Worm (Caenorhabditis elegans) whole organism, L4 larva: Measurements from ENCODE around the gene W06F12.3.
"Not testable (repeated sequence)": the region's sequence is repeated elsewhere in the genome, so short reads cannot be mapped to it uniquely, and the experiment has no call there.

Experiments
- D1046.2 ChIP-seq: fragments of 200-800 bp; sonication (Bioruptor generic); IDR thresholded peaks from 2 replicates; pipeline ENCODE4 v1.3.6; 2022; ENCODE audit warnings: missing genetic modification characterization, missing compliant biosample characterization
- F26F4.8 ChIP-seq: fragments of 200-800 bp; sonication (Bioruptor generic); conservative IDR thresholded peaks from 2 replicates; pipeline ENCODE4 v1.3.6; 2022; ENCODE audit warnings: missing genetic modification characterization, missing compliant biosample characterization
- F44E2.7 ChIP-seq: fragments of 200-800 bp; sonication (Bioruptor generic); IDR thresholded peaks from 2 replicates; pipeline ENCODE4 v2.1.2; 2022; ENCODE audit warnings: missing genetic modification characterization, missing compliant biosample characterization
- Y105C5A.15 ChIP-seq: fragments of 200-800 bp; sonication (Bioruptor generic); IDR thresholded peaks from 2 replicates; pipeline ENCODE4 v1.3.6; 2022; ENCODE audit warnings: missing genetic modification characterization, missing compliant biosample characterization
- aha-1 ChIP-seq: fragments of 150-350 bp; peaks from one replicate; lab custom pipeline; 2014; ENCODE audit warnings: missing biosample characterization, missing genetic modification characterization
- ces-1 ChIP-seq: fragments of 150-350 bp; sonication (generic microtip); optimal IDR thresholded peaks from 4 replicates; lab custom pipeline; 2014; ENCODE audit warnings: missing biosample characterization, missing genetic modification reagents, missing genetic modification characterization
- cey-2 ChIP-seq: sonication (generic microtip); optimal IDR thresholded peaks from 3 replicates; lab custom pipeline; 2017; ENCODE audit warnings: missing genetic modification characterization, mild to moderate bottlenecking, missing compliant biosample characterization, antibody characterized with exemption, borderline replicate concordance; ENCODE audit not compliant: insufficient read depth
- dmd-6 ChIP-seq: fragments of 200-800 bp; sonication (Bioruptor generic); IDR thresholded peaks from 2 replicates; pipeline ENCODE4 v1.3.6; 2022; ENCODE audit warnings: missing genetic modification reagents, missing genetic modification characterization, missing compliant biosample characterization
- dmd-9 ChIP-seq: fragments of 200-800 bp; sonication (Bioruptor generic); IDR thresholded peaks from 2 replicates; pipeline ENCODE4 v1.3.6; 2022; ENCODE audit warnings: missing genetic modification reagents, missing genetic modification characterization, missing compliant biosample characterization
- fkh-10 ChIP-seq: fragments of 150-350 bp; optimal IDR thresholded peaks from 2 replicates; lab custom pipeline; 2014; ENCODE audit warnings: missing biosample characterization, missing genetic modification reagents, missing genetic modification characterization
- fos-1 ChIP-seq: fragments of 150-350 bp; optimal IDR thresholded peaks from 2 replicates; lab custom pipeline; 2014; ENCODE audit warnings: missing biosample characterization, missing genetic modification characterization
- hif-1 ChIP-seq, 2 experiments: sonication (generic microtip); optimal IDR thresholded peaks; 2 replicates each; lab custom pipeline; 2016 to 2017; ENCODE audit warnings: missing compliant biosample characterization in 2 of 2, missing genetic modification characterization in 2 of 2, missing genetic modification reagents in 2 of 2, missing genotype in 2 of 2, mild to moderate bottlenecking in 1 of 2
- hlh-30 ChIP-seq: sonication (generic microtip); optimal IDR thresholded peaks from 2 replicates; lab custom pipeline; 2017; ENCODE audit warnings: antibody characterized with exemption, mild to moderate bottlenecking, missing genetic modification characterization, missing compliant biosample characterization; ENCODE audit not compliant: insufficient read depth
- hmg-1.1 ChIP-seq: fragments of 200-800 bp; sonication (Bioruptor generic); IDR thresholded peaks from 2 replicates; pipeline ENCODE4 v1.3.6; 2022; ENCODE audit warnings: missing genetic modification reagents, missing genetic modification characterization, missing compliant biosample characterization
- lin-13 ChIP-seq: fragments of 150-350 bp; optimal IDR thresholded peaks from 2 replicates; lab custom pipeline; 2014; ENCODE audit warnings: missing biosample characterization, missing genetic modification reagents, missing genetic modification characterization
- lin-39 ChIP-seq: fragments of 150-350 bp; optimal IDR thresholded peaks from 2 replicates; lab custom pipeline; 2014; ENCODE audit warnings: missing biosample characterization, missing genetic modification reagents, missing genetic modification characterization
- lsy-2 ChIP-seq, 2 experiments: fragments of 150-350 bp in 1 of 2; sonication (generic microtip) in 1 of 2; optimal IDR thresholded peaks; 2 replicates each; lab custom pipeline; 2014 to 2017; ENCODE audit warnings: missing biosample characterization in 2 of 2, missing genetic modification characterization in 2 of 2
- mdt-29 ChIP-seq: fragments of 200-800 bp; sonication (Bioruptor generic); IDR thresholded peaks from 2 replicates; pipeline ENCODE4 v1.3.6; 2022; ENCODE audit warnings: missing genetic modification reagents, missing genetic modification characterization, missing compliant biosample characterization
- mep-1 ChIP-seq: fragments of 150-350 bp; sonication (generic microtip); optimal IDR thresholded peaks from 3 replicates; lab custom pipeline; 2014; ENCODE audit warnings: missing biosample characterization, missing genetic modification characterization
- mxl-2 ChIP-seq: fragments of 200-800 bp; sonication (Bioruptor generic); conservative IDR thresholded peaks from 2 replicates; pipeline ENCODE4 v1.3.6; 2022; ENCODE audit warnings: missing genetic modification reagents, missing genetic modification characterization, missing compliant biosample characterization
- nhr-10 ChIP-seq: fragments of 150-350 bp; optimal IDR thresholded peaks from 2 replicates; lab custom pipeline; 2014; ENCODE audit warnings: missing biosample characterization, missing genetic modification characterization
- nhr-102 ChIP-seq: sonication (generic microtip); optimal IDR thresholded peaks from 2 replicates; lab custom pipeline; 2016; ENCODE audit warnings: mild to moderate bottlenecking, missing genetic modification characterization, moderate library complexity, missing compliant biosample characterization
- nhr-11 ChIP-seq: fragments of 150-350 bp; optimal IDR thresholded peaks from 2 replicates; lab custom pipeline; 2014; ENCODE audit warnings: missing biosample characterization, missing genetic modification characterization
- nhr-111 ChIP-seq: fragments of 200-800 bp; sonication (Bioruptor generic); optimal IDR thresholded peaks from 2 replicates; lab custom pipeline; 2018; ENCODE audit warnings: mild to moderate bottlenecking, missing genetic modification characterization, missing compliant biosample characterization
- nhr-237 ChIP-seq: sonication (generic microtip); optimal IDR thresholded peaks from 2 replicates; lab custom pipeline; 2017; ENCODE audit warnings: missing biosample characterization, missing genetic modification characterization
- nhr-25 ChIP-seq: sonication (generic microtip); optimal IDR thresholded peaks from 2 replicates; lab custom pipeline; 2017; ENCODE audit warnings: missing genetic modification characterization, mild to moderate bottlenecking, missing compliant biosample characterization, antibody characterized with exemption, moderate library complexity, borderline replicate concordance; ENCODE audit not compliant: insufficient read depth
- nhr-28 ChIP-seq: fragments of 150-350 bp; optimal IDR thresholded peaks from 2 replicates; lab custom pipeline; 2014; ENCODE audit warnings: missing biosample characterization, missing genetic modification characterization
- nhr-42 ChIP-seq: fragments of 200-800 bp; sonication (Bioruptor generic); IDR thresholded peaks from 2 replicates; pipeline ENCODE4 v1.3.6; 2022; ENCODE audit warnings: missing genetic modification characterization, missing compliant biosample characterization
- nhr-6 ChIP-seq: fragments of 150-350 bp; optimal IDR thresholded peaks from 2 replicates; lab custom pipeline; 2014; ENCODE audit warnings: missing biosample characterization, missing genetic modification characterization
- nhr-76 ChIP-seq: fragments of 150-350 bp; optimal IDR thresholded peaks from 2 replicates; lab custom pipeline; 2014; ENCODE audit warnings: missing biosample characterization, missing genetic modification characterization
- pha-4 ChIP-seq, 2 experiments: fragments of 150-350 bp in 1 of 2; fragments of 200-800 bp in 1 of 2; sonication (Bioruptor generic) in 1 of 2; IDR thresholded peaks in 1 of 2; optimal IDR thresholded peaks in 1 of 2; 2 replicates each; pipeline versions ENCODE4 v1.3.6 to Lab custom; 2014 to 2022; ENCODE audit warnings: missing genetic modification characterization in 2 of 2, missing genetic modification reagents in 2 of 2, missing biosample characterization in 1 of 2, missing compliant biosample characterization in 1 of 2
- set-16 ChIP-seq: fragments of 200-800 bp; sonication (Bioruptor generic); IDR thresholded peaks from 2 replicates; pipeline ENCODE4 v1.3.6; 2022; ENCODE audit warnings: missing genetic modification reagents, missing genetic modification characterization, missing compliant biosample characterization
- unc-39 ChIP-seq: sonication (generic microtip); optimal IDR thresholded peaks from 2 replicates; lab custom pipeline; 2017; ENCODE audit warnings: missing biosample characterization, missing genetic modification characterization
- vab-7 ChIP-seq: fragments of 200-800 bp; sonication (Bioruptor generic); IDR thresholded peaks from 2 replicates; pipeline ENCODE4 v1.3.6; 2022; ENCODE audit warnings: missing genetic modification reagents, missing genetic modification characterization, missing compliant biosample characterization
- zfp-3 ChIP-seq: fragments of 200-800 bp; sonication (Bioruptor generic); conservative IDR thresholded peaks from 2 replicates; pipeline ENCODE4 v1.3.6; 2022; ENCODE audit warnings: missing genetic modification reagents, missing genetic modification characterization, missing compliant biosample characterization
- zip-11 ChIP-seq: fragments of 200-800 bp; sonication (Bioruptor generic); IDR thresholded peaks from 2 replicates; pipeline ENCODE4 v1.3.6; 2022; ENCODE audit warnings: missing genetic modification characterization, missing compliant biosample characterization
- zip-2 ChIP-seq: fragments of 150-350 bp; optimal IDR thresholded peaks from 2 replicates; lab custom pipeline; 2014; ENCODE audit warnings: missing biosample characterization, missing genetic modification characterization
- ztf-11 ChIP-seq: fragments of 150-350 bp; optimal IDR thresholded peaks from 2 replicates; lab custom pipeline; 2014; ENCODE audit warnings: missing biosample characterization, missing genetic modification characterization
- ztf-7 ChIP-seq: fragments of 150-350 bp; optimal IDR thresholded peaks from 2 replicates; lab custom pipeline; 2014; ENCODE audit warnings: missing biosample characterization, missing genetic modification characterization

Gene W06F12.3

DNA sequence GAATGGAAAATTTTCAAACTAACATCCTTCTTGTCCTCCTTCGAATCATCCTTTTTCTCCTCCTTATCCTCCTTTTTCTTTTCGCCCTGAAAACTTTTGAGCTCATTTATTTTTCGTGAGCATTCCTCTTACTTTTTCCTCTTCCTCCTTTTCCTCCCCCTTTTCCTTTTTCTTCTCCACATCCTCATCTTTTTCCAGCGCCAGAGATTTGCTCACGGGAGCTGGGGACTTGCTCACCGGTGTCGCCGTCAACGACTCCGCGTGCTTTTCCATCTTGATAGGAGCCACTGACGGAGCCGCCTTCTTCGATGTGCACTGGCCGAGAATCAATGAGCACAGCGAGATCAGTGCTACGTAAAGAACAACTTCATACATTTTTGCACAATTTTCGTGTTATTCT, 13.5 kb downstream of the W06F12.3 start, which contains the start of gene K08E3.2:
TSS of gene K08E3.2 (minus strand) at position 375 of the 400 bp plus-strand sequence.
- no peak for TF ChIP-seq mep-1 (tag; lab: Kevin White, UChicago)
- TF ChIP-seq pha-4 (GFP tag; IDR thresholded peaks at IDR 0.05; lab: Robert Waterston, UW) = 0 out of 2 replicates have a peak, but pooled peaks have one; percentile 47
- TF ChIP-seq pha-4 (tag; optimal IDR thresholded peaks at IDR 0.05; lab: Kevin White, UChicago) = no peak
- no peak for TF ChIP-seq zip-2 (tag; lab: Kevin White, UChicago)
- no peak for TF ChIP-seq nhr-42 (GFP tag; lab: Robert Waterston, UW)
- no peak for TF ChIP-seq nhr-111 (GFP tag; lab: Kevin White, UChicago)
- TF ChIP-seq nhr-237 (tag; lab: Kevin White, UChicago) = no peak
- peak; percentile 77 for TF ChIP-seq set-16 (GFP tag; lab: Robert Waterston, UW)
- TF ChIP-seq aha-1 (tag; lab: Kevin White, UChicago) = peak; percentile 15
- TF ChIP-seq mdt-29 (GFP tag; lab: Robert Waterston, UW) = no peak
- TF ChIP-seq cey-2 (tag; lab: Kevin White, UChicago) = no peak
- TF ChIP-seq hmg-1.1 (GFP tag; lab: Robert Waterston, UW) = 0 out of 2 replicates have a peak, but pooled peaks have one; percentile 28

DNA sequence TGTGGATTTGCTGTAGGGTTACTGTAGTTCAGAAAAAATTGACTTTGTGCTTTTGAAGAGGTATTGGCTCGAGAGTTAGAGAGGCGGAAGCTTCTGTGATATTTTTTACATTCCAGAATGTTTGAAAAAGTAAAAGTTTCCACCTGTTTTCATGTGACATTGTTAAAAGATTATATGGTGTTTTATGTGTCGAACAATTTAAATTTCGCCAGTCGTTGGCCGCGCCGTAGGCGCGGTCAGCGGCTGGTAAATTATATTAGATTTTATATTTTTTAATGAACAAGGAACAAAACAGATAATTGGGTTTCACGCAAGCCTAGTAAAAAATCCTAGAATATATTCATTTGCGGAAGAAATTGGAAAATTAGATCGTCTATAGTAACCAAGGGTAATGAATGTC, 16.3 kb downstream of the W06F12.3 start, which contains the start of gene mlc-7:
TSS of gene mlc-7 (plus strand) at position 301 of the 400 bp plus-strand sequence.
- TF ChIP-seq D1046.2; mdt-29 (GFP tag; lab: Robert Waterston, UW); lin-13 (GFP tag; lab: Kevin White, UChicago): not testable (repeated sequence)

DNA sequence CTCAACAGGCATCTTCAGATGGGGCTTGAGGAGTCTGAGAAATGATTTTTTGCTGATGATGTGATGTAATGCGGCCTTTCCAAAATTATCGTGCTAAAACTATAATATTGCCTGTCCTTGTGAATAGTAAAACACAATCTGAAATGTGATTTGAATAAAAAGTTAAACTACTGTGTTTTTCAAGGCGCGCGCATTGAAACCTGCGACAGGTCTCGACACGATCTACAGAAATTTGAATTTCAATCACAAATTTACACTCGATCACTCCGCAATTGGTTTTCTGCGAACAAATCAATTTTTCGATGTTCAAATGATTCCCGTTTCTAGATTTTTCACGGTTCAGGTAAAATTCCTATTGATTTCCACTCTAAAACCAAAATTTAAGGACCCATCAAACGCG, 20.9 kb downstream of the W06F12.3 start, which contains the start of gene toca-2:
TSS of gene toca-2 (plus strand) at position 208 of the 400 bp plus-strand sequence.
- no peak for TF ChIP-seq fkh-10
- TF ChIP-seq aha-1 (tag; lab: Kevin White, UChicago) = peak; percentile 44

DNA sequence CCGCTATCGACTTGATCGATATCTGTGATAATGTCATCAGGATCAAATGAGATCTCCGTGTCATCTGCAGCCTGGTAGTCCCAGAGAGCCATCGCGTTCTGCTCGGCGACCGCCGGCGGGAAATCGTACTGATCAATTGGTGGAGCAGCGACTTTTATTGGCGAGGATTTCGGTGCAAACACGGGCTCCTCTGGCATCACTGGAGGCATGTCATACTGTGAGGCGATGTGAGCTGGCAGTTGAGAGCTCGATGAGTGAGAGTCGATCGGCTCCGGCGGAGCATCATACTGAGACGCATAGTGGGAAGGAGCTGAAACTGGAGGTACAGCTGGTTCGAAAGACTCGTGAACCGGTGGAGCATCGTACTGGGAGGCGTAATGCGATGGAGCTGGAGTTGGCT, 24.9 kb downstream of the W06F12.3 start:
- no peak for TF ChIP-seq nhr-11 (tag; lab: Kevin White, UChicago)
- TF ChIP-seq set-16 (GFP tag; lab: Robert Waterston, UW) = peak; percentile 69
- TF ChIP-seq dmd-9 (GFP tag; lab: Robert Waterston, UW) = no peak
- TF ChIP-seq aha-1 (tag; lab: Kevin White, UChicago) = peak; percentile 64
- no peak for TF ChIP-seq nhr-102 (tag; lab: Kevin White, UChicago)
- TF ChIP-seq cey-2 (tag; lab: Kevin White, UChicago) = no peak
- TF ChIP-seq F26F4.8 (GFP tag; lab: Robert Waterston, UW) = no peak
- TF ChIP-seq fkh-10 = no peak
- no peak for TF ChIP-seq vab-7 (GFP tag; lab: Robert Waterston, UW)
- no peak for TF ChIP-seq zip-2 (tag; lab: Kevin White, UChicago)
- TF ChIP-seq Y105C5A.15 (GFP tag; lab: Robert Waterston, UW) = no peak

DNA sequence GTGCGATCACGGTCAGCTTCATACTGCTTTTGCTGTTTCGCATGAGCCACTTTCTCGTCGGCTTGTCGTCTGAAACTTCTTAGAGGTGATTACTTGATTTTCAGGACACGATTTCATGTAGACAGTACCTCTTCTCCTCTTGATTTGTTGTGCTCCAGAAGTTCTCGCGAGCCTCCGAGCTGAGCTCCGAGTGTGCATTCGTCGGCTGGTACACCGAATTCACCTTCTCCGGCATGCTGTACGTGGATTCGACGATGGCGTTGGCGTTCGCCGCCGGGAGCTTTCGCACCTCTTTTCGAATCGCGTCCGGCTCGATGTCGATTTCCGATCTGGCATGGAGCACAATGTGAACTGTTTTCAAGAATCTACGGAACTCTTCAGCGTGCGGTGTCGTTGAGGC, 26.2 kb downstream of the W06F12.3 start:
- TF ChIP-seq F44E2.7 (GFP tag; lab: Robert Waterston, UW) (no peak), unc-39 (tag; lab: Kevin White, UChicago) (no peak), aha-1 (tag; lab: Kevin White, UChicago) (peak; percentile 77), lin-39 (no peak), nhr-42 (GFP tag; lab: Robert Waterston, UW) (no peak), nhr-10 (tag; lab: Kevin White, UChicago) (no peak), zip-11 (GFP tag; lab: Robert Waterston, UW) (no peak), dmd-9 (GFP tag; lab: Robert Waterston, UW) (no peak), ztf-7 (tag; lab: Kevin White, UChicago) (no peak), nhr-111 (GFP tag; lab: Kevin White, UChicago) (no peak), hlh-30 (no peak), nhr-76 (tag; lab: Kevin White, UChicago) (no peak), zfp-3 (GFP tag; lab: Robert Waterston, UW) (0 out of 2 replicates have a peak, but pooled peaks have one; percentile 17), vab-7 (GFP tag; lab: Robert Waterston, UW) (no peak), ztf-11 (no peak), lsy-2 (tag; optimal IDR thresholded peaks at IDR 0.05; lab: Kevin White, UChicago) (no peak), set-16 (GFP tag; lab: Robert Waterston, UW) (peak; percentile 77), mxl-2 (GFP tag; lab: Robert Waterston, UW) (no peak), nhr-25 (tag; lab: Kevin White, UChicago) (no peak), fos-1 (tag; lab: Kevin White, UChicago) (no peak), ces-1 (GFP tag; lab: Kevin White, UChicago) (no peak), nhr-28 (tag; lab: Kevin White, UChicago) (no peak), dmd-6 (GFP tag; lab: Robert Waterston, UW) (no peak), nhr-6 (tag; lab: Kevin White, UChicago) (no peak), hif-1 (tag; optimal IDR thresholded peaks at IDR 0.05; lab: Kevin White, UChicago) (no peak), D1046.2 (0 out of 2 replicates have a peak, but pooled peaks have one; percentile 28)
